Worm (Caenorhabditis elegans): Measurements from ENCODE around the gene clc-31.
A peak's percentile ranks its signal among the peaks of the same experiment; 100 is the strongest.

The clc-31 gene

ce11 chrII:300977-301772 lies 39.1 kb upstream of the clc-31 start, which contains the start of gene K01A2.5:
Gene K01A2.5, plus strand, starts transcription at chrII:301273.
- TF ChIP-seq pqm-1 (tag; optimal IDR thresholded peaks at IDR 0.05) (no peak), lsy-2 (tag; optimal IDR thresholded peaks at IDR 0.05) (no peak), unc-62 (GFP tag; optimal IDR thresholded peaks at IDR 0.05) (no peak), alr-1 (tag; optimal IDR thresholded peaks at IDR 0.05; ENCODE audit: borderline replicate concordance) (no peak), nhr-90 (tag; optimal IDR thresholded peaks at IDR 0.05; ENCODE audit: poor library complexity) (no peak), xbp-1 (tag; optimal IDR thresholded peaks at IDR 0.05) (no peak), fos-1 (tag; optimal IDR thresholded peaks at IDR 0.05) (no peak), ceh-90 (tag; optimal IDR thresholded peaks at IDR 0.05) (no peak), hpl-2 (GFP tag; optimal IDR thresholded peaks at IDR 0.05) (no peak), dsc-1 (tag; optimal IDR thresholded peaks at IDR 0.05) (no peak), mef-2 (tag; optimal IDR thresholded peaks at IDR 0.05) (no peak), blmp-1 (tag; optimal IDR thresholded peaks at IDR 0.05) (peak; percentile 99), aha-1 (tag; optimal IDR thresholded peaks at IDR 0.05) (no peak), nhr-20 (tag; optimal IDR thresholded peaks at IDR 0.05) (peak; percentile 36), lin-35 (GFP tag; optimal IDR thresholded peaks at IDR 0.05) (peak in 1 of 2 experiments; percentile 8), dpl-1 (GFP tag; optimal IDR thresholded peaks at IDR 0.05) (peak in 1 of 3 experiments; percentile 2), zip-4 (GFP tag; optimal IDR thresholded peaks at IDR 0.05) (no peak), nhr-77 (tag; optimal IDR thresholded peaks at IDR 0.05) (no peak), snpc-4 (tag; optimal IDR thresholded peaks at IDR 0.05) (no peak), mep-1 (tag; optimal IDR thresholded peaks at IDR 0.05) (peak; percentile 48), unc-86 (tag; optimal IDR thresholded peaks at IDR 0.05) (no peak), C16A3.4 (tag; optimal IDR thresholded peaks at IDR 0.05) (peak; percentile 2), nhr-19 (GFP tag; conservative IDR thresholded peaks at IDR 0.05) (no peak), zag-1 (tag; optimal IDR thresholded peaks at IDR 0.05) (no peak), rnt-1 (tag; optimal IDR thresholded peaks at IDR 0.05) (peak; percentile 7), lin-14 (GFP tag; optimal IDR thresholded peaks at IDR 0.05) (peak; percentile 79), ceh-82 (tag; optimal IDR thresholded peaks at IDR 0.05) (peak in 1 of 3 experiments; percentile 1), elt-3 (tag; optimal IDR thresholded peaks at IDR 0.05) (peak in 2 of 6 experiments; percentile 11 to 35), tlp-1 (tag; optimal IDR thresholded peaks at IDR 0.05) (no peak), nhr-85 (tag) (peak; percentile 91), lir-3 (tag; optimal IDR thresholded peaks at IDR 0.05; ENCODE audit: poor library complexity) (peak; percentile 6), unc-130 (tag; optimal IDR thresholded peaks at IDR 0.05) (no peak), aly-2 (tag; optimal IDR thresholded peaks at IDR 0.05) (no peak), hlh-4 (tag; optimal IDR thresholded peaks at IDR 0.05) (no peak)

ce11 chrII:303927-304711 lies 36.2 kb upstream of the clc-31 start:
- TF ChIP-seq nhr-12 (tag; optimal IDR thresholded peaks at IDR 0.05) (no peak), nhr-84 (tag; optimal IDR thresholded peaks at IDR 0.05) (no peak), swsn-7 (tag; optimal IDR thresholded peaks at IDR 0.05) (no peak), nhr-20 (tag; optimal IDR thresholded peaks at IDR 0.05) (no peak), Y116A8C.19 (tag; optimal IDR thresholded peaks at IDR 0.05; ENCODE audit: borderline replicate concordance) (no peak), C04F5.9 (tag; optimal IDR thresholded peaks at IDR 0.05) (no peak), nhr-237 (tag; optimal IDR thresholded peaks at IDR 0.05) (no peak), nhr-71 (tag; optimal IDR thresholded peaks at IDR 0.05) (no peak), blmp-1 (tag; optimal IDR thresholded peaks at IDR 0.05) (no peak), lir-3 (tag; optimal IDR thresholded peaks at IDR 0.05; ENCODE audit: poor library complexity) (no peak), ztf-4 (tag; optimal IDR thresholded peaks at IDR 0.05) (no peak), vab-15 (tag; optimal IDR thresholded peaks at IDR 0.05) (no peak), efl-1 (optimal IDR thresholded peaks at IDR 0.05) (no peak), efl-1 (GFP tag; optimal IDR thresholded peaks at IDR 0.05 in 1 of 2) (no peak), zip-4 (GFP tag; optimal IDR thresholded peaks at IDR 0.05) (no peak), isw-1 (GFP tag; IDR thresholded peaks at IDR 0.05) (no peak), sox-4 (tag; optimal IDR thresholded peaks at IDR 0.05) (no peak), elt-2 (tag; optimal IDR thresholded peaks at IDR 0.05) (no peak)

Measured in whole organism, L1 larva.